Worm (Caenorhabditis elegans) whole organism, L1 larva: ENCODE measurements around the gene ZK1058.9.

Experiments
- C04F5.9 ChIP-seq: sonication (generic microtip); optimal IDR thresholded peaks from 2 replicates; lab custom pipeline; 2016; ENCODE audit warnings: missing genetic modification characterization, missing compliant biosample characterization
- C16A3.4 ChIP-seq: fragments of 150-350 bp; optimal IDR thresholded peaks from 2 replicates; lab custom pipeline; 2014; ENCODE audit warnings: missing biosample characterization, missing genetic modification characterization
- C34B4.2 ChIP-seq: sonication (generic microtip); optimal IDR thresholded peaks from 2 replicates; lab custom pipeline; 2017; ENCODE audit warnings: mild to moderate bottlenecking, missing genetic modification characterization, missing compliant biosample characterization
- Y116A8C.19 ChIP-seq: sonication (generic microtip); optimal IDR thresholded peaks from 2 replicates; lab custom pipeline; 2016; ENCODE audit warnings: missing compliant biosample characterization, missing genetic modification characterization, borderline replicate concordance
- alr-1 ChIP-seq: fragments of 200-800 bp; sonication (Bioruptor generic); optimal IDR thresholded peaks from 2 replicates; lab custom pipeline; 2018; ENCODE audit warnings: borderline replicate concordance, mild to moderate bottlenecking, missing genetic modification characterization, missing compliant biosample characterization
- aly-2 ChIP-seq: fragments of 150-350 bp; optimal IDR thresholded peaks from 2 replicates; lab custom pipeline; 2014; ENCODE audit warnings: missing biosample characterization, missing genetic modification characterization
- ceh-8 ChIP-seq: fragments of 200-800 bp; sonication (Bioruptor generic); optimal IDR thresholded peaks from 2 replicates; lab custom pipeline; 2018; ENCODE audit warnings: mild to moderate bottlenecking, missing genetic modification characterization, moderate library complexity, missing compliant biosample characterization
- ceh-82 ChIP-seq, 3 experiments: fragments of 150-350 bp in 1 of 3; sonication (generic microtip) in 2 of 3; optimal IDR thresholded peaks; 2 replicates each; lab custom pipeline; 2014 to 2017; ENCODE audit warnings: missing biosample characterization in 3 of 3, missing genetic modification characterization in 3 of 3
- ceh-88 ChIP-seq: fragments of 200-800 bp; sonication (Bioruptor generic); IDR thresholded peaks from 2 replicates; pipeline ENCODE4 v1.3.6; 2022; ENCODE audit warnings: missing genetic modification characterization, missing compliant biosample characterization
- ces-1 ChIP-seq: fragments of 150-350 bp; optimal IDR thresholded peaks from 2 replicates; lab custom pipeline; 2014; ENCODE audit warnings: missing biosample characterization, missing genetic modification reagents, missing genetic modification characterization
- dpl-1 ChIP-seq, 3 experiments: fragments of 150-350 bp in 2 of 3; sonication (generic microtip) in 1 of 3; optimal IDR thresholded peaks; 2 replicates each; lab custom pipeline; 2014 to 2017; ENCODE audit warnings: missing biosample characterization in 3 of 3, missing genetic modification characterization in 3 of 3, missing genetic modification reagents in 3 of 3
- dsc-1 ChIP-seq: sonication (generic microtip); optimal IDR thresholded peaks from 2 replicates; lab custom pipeline; 2016; ENCODE audit warnings: mild to moderate bottlenecking, missing genetic modification characterization, missing compliant biosample characterization
- efl-1 ChIP-seq, 4 experiments: fragments of 150-350 bp; optimal IDR thresholded peaks in 3 of 4; peaks in 1 of 4; 1 replicate in 1 of 4; 2 replicates in 3 of 4; lab custom pipeline; 2014; ENCODE audit warnings: missing biosample characterization in 2 of 4, missing genetic modification characterization in 2 of 4, missing genetic modification reagents in 2 of 4
- efl-3 ChIP-seq: fragments of 200-800 bp; sonication (Bioruptor generic); optimal IDR thresholded peaks from 2 replicates; lab custom pipeline; 2018; ENCODE audit warnings: mild to moderate bottlenecking, missing genetic modification characterization, missing compliant biosample characterization
- egl-27 ChIP-seq, 2 experiments: fragments of 150-350 bp in 1 of 2; sonication (generic microtip); optimal IDR thresholded peaks; 3 replicates each; lab custom pipeline; 2017 to 2018; ENCODE audit warnings: missing biosample characterization in 2 of 2, missing genetic modification characterization in 2 of 2, missing genetic modification reagents in 2 of 2
- elt-2 ChIP-seq: sonication (generic microtip); optimal IDR thresholded peaks from 2 replicates; lab custom pipeline; 2016; ENCODE audit warnings: missing genetic modification characterization, mild to moderate bottlenecking, inconsistent platforms, missing compliant biosample characterization, missing genetic modification reagents
- elt-3 ChIP-seq, 6 experiments: fragments of 150-350 bp in 1 of 6; sonication (generic microtip); optimal IDR thresholded peaks; 2 replicates each; lab custom pipeline; 2017 to 2018; ENCODE audit warnings: missing biosample characterization in 6 of 6, missing genetic modification characterization in 6 of 6, inconsistent platforms in 1 of 6
- ets-5 ChIP-seq: fragments of 200-800 bp; sonication (Bioruptor generic); IDR thresholded peaks from 2 replicates; pipeline ENCODE4 v1.3.6; 2022; ENCODE audit warnings: missing genetic modification characterization, missing compliant biosample characterization
- fkh-10 ChIP-seq: sonication (generic microtip); optimal IDR thresholded peaks from 2 replicates; lab custom pipeline; 2017; ENCODE audit warnings: missing biosample characterization, missing genetic modification reagents, missing genetic modification characterization
- fos-1 ChIP-seq: fragments of 150-350 bp; optimal IDR thresholded peaks from 2 replicates; lab custom pipeline; 2014; ENCODE audit warnings: missing biosample characterization, missing genetic modification characterization
- hlh-4 ChIP-seq: sonication (generic microtip); optimal IDR thresholded peaks from 2 replicates; lab custom pipeline; 2016; ENCODE audit warnings: mild to moderate bottlenecking, missing genetic modification characterization, missing compliant biosample characterization
- hpl-2 ChIP-seq: fragments of 150-350 bp; optimal IDR thresholded peaks from 2 replicates; lab custom pipeline; 2014; ENCODE audit warnings: missing biosample characterization, missing genetic modification reagents, missing genetic modification characterization
- isw-1 ChIP-seq: fragments of 200-800 bp; sonication (Bioruptor generic); IDR thresholded peaks from 2 replicates; pipeline ENCODE4 v1.3.6; 2022; ENCODE audit warnings: missing genetic modification characterization, missing compliant biosample characterization
- lin-13 ChIP-seq: fragments of 150-350 bp; optimal IDR thresholded peaks from 2 replicates; lab custom pipeline; 2014; ENCODE audit warnings: missing biosample characterization, missing genetic modification reagents, missing genetic modification characterization
- lin-14 ChIP-seq: fragments of 200-800 bp; sonication (Bioruptor generic); optimal IDR thresholded peaks from 2 replicates; lab custom pipeline; 2018; ENCODE audit warnings: mild to moderate bottlenecking, missing genetic modification characterization, moderate library complexity, missing compliant biosample characterization
- lin-15B ChIP-seq: fragments of 150-350 bp; sonication (generic microtip); optimal IDR thresholded peaks from 3 replicates; lab custom pipeline; 2014; ENCODE audit warnings: missing biosample characterization, missing genetic modification characterization
- lin-39 ChIP-seq: fragments of 150-350 bp; optimal IDR thresholded peaks from 2 replicates; lab custom pipeline; 2014; ENCODE audit warnings: missing biosample characterization, missing genetic modification reagents, missing genetic modification characterization
- lir-3 ChIP-seq: sonication (generic microtip); optimal IDR thresholded peaks from 2 replicates; lab custom pipeline; 2016; ENCODE audit warnings: mild to moderate bottlenecking, missing genetic modification characterization, moderate library complexity, missing compliant biosample characterization; ENCODE audit not compliant: poor library complexity
- lsy-2 ChIP-seq, 2 experiments: fragments of 150-350 bp; optimal IDR thresholded peaks; 2 replicates each; lab custom pipeline; 2014; ENCODE audit warnings: missing biosample characterization in 2 of 2, missing genetic modification characterization in 2 of 2
- mdl-1 ChIP-seq, 2 experiments: fragments of 150-350 bp; optimal IDR thresholded peaks; 2 replicates each; lab custom pipeline; 2014 to 2017; ENCODE audit warnings: missing biosample characterization in 2 of 2, missing genetic modification characterization in 2 of 2, inconsistent platforms in 1 of 2
- mep-1 ChIP-seq: fragments of 150-350 bp; optimal IDR thresholded peaks from 2 replicates; lab custom pipeline; 2014; ENCODE audit warnings: missing biosample characterization, missing genetic modification characterization
- nhr-12 ChIP-seq: sonication (generic microtip); optimal IDR thresholded peaks from 2 replicates; lab custom pipeline; 2017; ENCODE audit warnings: missing biosample characterization, missing genetic modification characterization
- nhr-19 ChIP-seq: fragments of 200-800 bp; sonication (Bioruptor generic); conservative IDR thresholded peaks from 2 replicates; pipeline ENCODE4 v1.3.6; 2022; ENCODE audit warnings: missing genetic modification characterization, missing compliant biosample characterization
- nhr-237 ChIP-seq: fragments of 150-350 bp; optimal IDR thresholded peaks from 2 replicates; lab custom pipeline; 2014; ENCODE audit warnings: missing biosample characterization, missing genetic modification characterization
- nhr-76 ChIP-seq: sonication (generic microtip); optimal IDR thresholded peaks from 2 replicates; lab custom pipeline; 2017; ENCODE audit warnings: missing biosample characterization, missing genetic modification characterization
- nhr-84 ChIP-seq: sonication (generic microtip); optimal IDR thresholded peaks from 2 replicates; lab custom pipeline; 2017; ENCODE audit warnings: missing biosample characterization, missing genetic modification characterization
- nhr-90 ChIP-seq: sonication (generic microtip); optimal IDR thresholded peaks from 2 replicates; lab custom pipeline; 2016; ENCODE audit warnings: mild to moderate bottlenecking, missing genetic modification characterization, missing compliant biosample characterization; ENCODE audit not compliant: poor library complexity
- pax-3 ChIP-seq: fragments of 200-800 bp; sonication (Bioruptor generic); optimal IDR thresholded peaks from 2 replicates; lab custom pipeline; 2018; ENCODE audit warnings: mild to moderate bottlenecking, missing genetic modification characterization, moderate library complexity, missing compliant biosample characterization
- pqm-1 ChIP-seq: sonication (generic microtip); optimal IDR thresholded peaks from 3 replicates; lab custom pipeline; 2017; ENCODE audit warnings: missing biosample characterization, missing genetic modification characterization
- sptf-1 ChIP-seq: fragments of 150-350 bp; optimal IDR thresholded peaks from 2 replicates; lab custom pipeline; 2014; ENCODE audit warnings: missing biosample characterization, missing genetic modification characterization
- swsn-7 ChIP-seq: sonication (generic microtip); optimal IDR thresholded peaks from 2 replicates; lab custom pipeline; 2016; ENCODE audit warnings: missing genetic modification characterization, missing compliant biosample characterization
- tbx-2 ChIP-seq: sonication (generic microtip); optimal IDR thresholded peaks from 2 replicates; lab custom pipeline; 2016; ENCODE audit warnings: missing genetic modification characterization, missing compliant biosample characterization
- tlp-1 ChIP-seq: fragments of 150-350 bp; optimal IDR thresholded peaks from 2 replicates; lab custom pipeline; 2014; ENCODE audit warnings: missing biosample characterization, missing genetic modification characterization
- unc-30 ChIP-seq: sonication (generic microtip); optimal IDR thresholded peaks from 2 replicates; lab custom pipeline; 2017; ENCODE audit warnings: missing biosample characterization, missing genetic modification characterization
- unc-86 ChIP-seq: sonication (generic microtip); optimal IDR thresholded peaks from 2 replicates; lab custom pipeline; 2016; ENCODE audit warnings: missing genetic modification characterization, missing compliant biosample characterization
- vab-15 ChIP-seq: sonication (generic microtip); optimal IDR thresholded peaks from 2 replicates; lab custom pipeline; 2017; ENCODE audit warnings: missing genotype, mild to moderate bottlenecking, missing genetic modification characterization, missing compliant biosample characterization
- xbp-1 ChIP-seq: sonication (generic microtip); optimal IDR thresholded peaks from 2 replicates; lab custom pipeline; 2016; ENCODE audit warnings: missing genetic modification characterization, missing compliant biosample characterization
- zag-1 ChIP-seq: fragments of 150-350 bp; optimal IDR thresholded peaks from 2 replicates; lab custom pipeline; 2014; ENCODE audit warnings: missing biosample characterization, missing genetic modification characterization
- zip-4 ChIP-seq: fragments of 200-800 bp; sonication (Bioruptor generic); optimal IDR thresholded peaks from 2 replicates; lab custom pipeline; 2018; ENCODE audit warnings: mild to moderate bottlenecking, missing genetic modification characterization, moderate library complexity, missing compliant biosample characterization

ZK1058.9 gene

DNA sequence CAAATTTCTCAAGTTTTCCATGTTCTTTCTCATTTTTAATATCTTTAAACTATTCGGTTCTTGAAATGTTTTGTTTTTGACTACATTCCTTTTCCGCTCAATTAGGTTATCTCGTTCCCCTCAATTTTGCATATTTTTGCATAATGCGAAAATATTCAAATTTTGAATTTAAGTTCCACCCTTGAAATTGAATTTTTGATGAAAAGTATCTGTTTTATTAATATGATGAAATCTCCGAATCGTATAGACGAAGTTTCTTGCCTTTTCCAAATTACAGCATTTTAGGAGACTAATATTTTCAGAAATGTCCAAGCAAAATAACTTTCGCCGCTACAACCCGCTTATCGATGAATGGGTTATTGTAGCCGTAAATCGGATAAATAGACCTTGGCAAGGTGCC is 7.4 kb downstream of the ZK1058.9 start, which contains the start of gene ZK1058.3:
Gene ZK1058.3, plus strand, starts transcription at position 301 of the 400 bp plus-strand sequence.
- TF ChIP-seq alr-1 (tag; lab: Kevin White, UChicago) (no peak), efl-1 (optimal IDR thresholded peaks at IDR 0.05; lab: Kevin White, UChicago) (no peak), efl-1 (GFP tag; optimal IDR thresholded peaks at IDR 0.05 in 1 of 2; lab: Kevin White, UChicago) (peak in 1 of 2 experiments; percentile 0)

DNA sequence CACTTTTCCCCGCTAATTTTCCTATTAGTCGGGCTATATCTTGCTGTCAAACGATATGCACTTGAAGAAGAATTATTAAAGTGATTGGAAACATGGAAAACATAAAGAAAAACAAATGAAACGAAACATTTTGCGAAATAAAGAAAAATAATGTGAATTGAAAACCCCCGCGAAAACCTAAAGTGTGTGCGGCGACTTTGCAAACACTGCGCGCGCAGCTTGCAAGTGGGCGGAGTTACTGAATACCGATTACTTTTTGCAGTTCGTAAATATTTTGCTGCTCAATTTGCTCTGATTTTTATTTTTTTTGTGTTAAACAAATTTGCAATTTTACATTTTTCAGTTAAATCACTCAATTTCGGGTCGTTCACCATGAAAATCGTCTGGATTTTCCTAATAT is 9.4 kb downstream of the ZK1058.9 start, which contains the start of gene ccdc-47:
Gene ccdc-47, plus strand, starts transcription at position 344 of the 400 bp plus-strand sequence.
- TF ChIP-seq lin-15B, result peak; percentile 45
- TF ChIP-seq tlp-1 (tag; lab: Kevin White, UChicago), result no peak
- no peak for TF ChIP-seq hpl-2
- peak; percentile 66 for TF ChIP-seq swsn-7
- TF ChIP-seq efl-3, result no peak
- TF ChIP-seq nhr-19 (GFP tag; lab: Robert Waterston, UW), result peak; percentile 58
- no peak for TF ChIP-seq alr-1 (tag; lab: Kevin White, UChicago)
- TF ChIP-seq lsy-2 (tag; optimal IDR thresholded peaks at IDR 0.05; lab: Kevin White, UChicago), result peak; percentile 65 to 75
- TF ChIP-seq nhr-76 (tag; lab: Kevin White, UChicago), result no peak
- TF ChIP-seq fkh-10 (GFP tag; lab: Kevin White, UChicago), result no peak
- peak; percentile 40 for TF ChIP-seq lir-3 (tag; lab: Kevin White, UChicago)
- peak; percentile 41 to 47 (median 44) for TF ChIP-seq ceh-82 (tag; optimal IDR thresholded peaks at IDR 0.05; lab: Kevin White, UChicago)
- TF ChIP-seq nhr-12 (tag; lab: Kevin White, UChicago), result no peak
- TF ChIP-seq mdl-1 (tag; optimal IDR thresholded peaks at IDR 0.05; lab: Kevin White, UChicago), result peak in 1 of 2 experiments; percentile 33
- TF ChIP-seq pax-3 (tag; lab: Kevin White, UChicago), result no peak
- no peak for TF ChIP-seq C04F5.9 (tag; lab: Kevin White, UChicago)
- TF ChIP-seq aly-2 (tag; lab: Kevin White, UChicago), result no peak
- peak; percentile 46 to 86 for TF ChIP-seq efl-1 (optimal IDR thresholded peaks at IDR 0.05; lab: Kevin White, UChicago)
- peak; percentile 85 to 98 for TF ChIP-seq efl-1 (GFP tag; optimal IDR thresholded peaks at IDR 0.05 in 1 of 2; lab: Kevin White, UChicago)
- TF ChIP-seq C34B4.2, result no peak
- TF ChIP-seq lin-13 (GFP tag; lab: Kevin White, UChicago), result peak; percentile 15
- peak; percentile 16 for TF ChIP-seq elt-2
- peak; percentile 55 for TF ChIP-seq xbp-1
- TF ChIP-seq tbx-2 (tag; lab: Kevin White, UChicago), result peak; percentile 49
- TF ChIP-seq nhr-84 (tag; lab: Kevin White, UChicago), result no peak
- TF ChIP-seq ets-5 (GFP tag; lab: Robert Waterston, UW), result no peak
- peak; percentile 48 for TF ChIP-seq isw-1
- TF ChIP-seq dpl-1 (GFP tag; optimal IDR thresholded peaks at IDR 0.05; lab: Kevin White, UChicago), result peak; percentile 78 to 85 (median 84)
- TF ChIP-seq zag-1 (tag; lab: Kevin White, UChicago), result no peak
- no peak for TF ChIP-seq sptf-1 (tag; lab: Kevin White, UChicago)
- peak; percentile 53 for TF ChIP-seq lin-14
- no peak for TF ChIP-seq hlh-4 (tag; lab: Kevin White, UChicago)
- no peak for TF ChIP-seq fos-1 (tag; lab: Kevin White, UChicago)
- TF ChIP-seq dsc-1, result peak; percentile 66
- no peak for TF ChIP-seq zip-4 (GFP tag; lab: Kevin White, UChicago)
- no peak for TF ChIP-seq ceh-88 (GFP tag; lab: Robert Waterston, UW)
- no peak for TF ChIP-seq unc-30 (tag; lab: Kevin White, UChicago)
- TF ChIP-seq unc-86 (tag; lab: Kevin White, UChicago), result peak; percentile 35
- no peak for TF ChIP-seq egl-27 (tag; optimal IDR thresholded peaks at IDR 0.05; lab: Kevin White, UChicago)
- peak; percentile 71 for TF ChIP-seq C16A3.4 (tag; lab: Kevin White, UChicago)
- no peak for TF ChIP-seq nhr-237 (tag; lab: Kevin White, UChicago)
- no peak for TF ChIP-seq vab-15 (tag; lab: Kevin White, UChicago)
- TF ChIP-seq mep-1, result peak; percentile 69
- peak; percentile 4 for TF ChIP-seq lin-39 (tag; lab: Kevin White, UChicago)
- peak; percentile 52 for TF ChIP-seq nhr-90 (tag; lab: Kevin White, UChicago)
- TF ChIP-seq Y116A8C.19 (tag; lab: Kevin White, UChicago), result no peak
- no peak for TF ChIP-seq ces-1 (GFP tag; lab: Kevin White, UChicago)
- TF ChIP-seq pqm-1 (tag; lab: Kevin White, UChicago), result no peak
- no peak for TF ChIP-seq ceh-8 (GFP tag; lab: Kevin White, UChicago)
- TF ChIP-seq elt-3 (tag; optimal IDR thresholded peaks at IDR 0.05; lab: Kevin White, UChicago), result peak in 1 of 6 experiments; percentile 70
